Fruit fly (Drosophila melanogaster) whole organism, wandering third instar larva: ENCODE measurements around the gene CG7011.

Experiments used
- Hr78 ChIP-seq: fragments of >200 bp; optimal IDR thresholded peaks from 2 replicates; lab custom pipeline; 2017; ENCODE audit warnings: missing biosample characterization, missing genetic modification characterization
- fru ChIP-seq: fragments of 200-800 bp; sonication (Bioruptor generic); optimal IDR thresholded peaks from 3 replicates; lab custom pipeline; 2016; ENCODE audit warnings: missing biosample characterization, mild to moderate bottlenecking, missing genetic modification characterization
- lola ChIP-seq: fragments of >200 bp; optimal IDR thresholded peaks from 2 replicates; lab custom pipeline; 2017; ENCODE audit warnings: missing biosample characterization, missing genetic modification characterization
- psq ChIP-seq: fragments of 200-800 bp; sonication (Bioruptor generic); optimal IDR thresholded peaks from 3 replicates; lab custom pipeline; 2017; ENCODE audit warnings: missing biosample characterization, mild to moderate bottlenecking, missing genetic modification characterization, moderate library complexity
- rgr ChIP-seq: fragments of 200-800 bp; sonication (Bioruptor generic); optimal IDR thresholded peaks from 3 replicates; lab custom pipeline; 2016; ENCODE audit warnings: missing biosample characterization, mild to moderate bottlenecking, missing genetic modification characterization
- sage ChIP-seq: fragments of 200-800 bp; sonication (Bioruptor generic); optimal IDR thresholded peaks from 2 replicates; lab custom pipeline; 2016; ENCODE audit warnings: missing biosample characterization, mild to moderate bottlenecking, missing genetic modification characterization
- usp ChIP-seq: fragments of >200 bp; optimal IDR thresholded peaks from 2 replicates; lab custom pipeline; 2017; ENCODE audit warnings: missing biosample characterization, missing genetic modification characterization

dm6 chr3L:15207544-15207943, 44.1 kb upstream of the CG7011 start, which contains the start of gene Prx1:
- TF ChIP-seq sage (no peak), usp (GFP tag; lab: Kevin White, UChicago) (no peak), rgr (GFP tag; lab: Kevin White, UChicago) (no peak), fru (no peak), lola (GFP tag; lab: Kevin White, UChicago) (no peak), psq (no peak), Hr78 (GFP tag; lab: Kevin White, UChicago) (no peak)
